Worm (Caenorhabditis elegans) whole organism, mixed stage, embryonic: ENCODE results near the gene jmjd-4.
A peak's percentile ranks its signal among the peaks of the same experiment; 100 is the strongest.

Experiments
- M03D4.4 ChIP-seq: sonication (generic microtip); optimal IDR thresholded peaks from 2 replicates; lab custom pipeline; 2017; ENCODE audit warnings: mild to moderate bottlenecking, missing genetic modification characterization, missing compliant biosample characterization
- bed-3 ChIP-seq: fragments of 200-800 bp; sonication (Bioruptor generic); optimal IDR thresholded peaks from 3 replicates; lab custom pipeline; 2018; ENCODE audit warnings: mild to moderate bottlenecking, missing genetic modification characterization, moderate library complexity, missing compliant biosample characterization
- blmp-1 ChIP-seq: fragments of 150-350 bp; optimal IDR thresholded peaks from 2 replicates; lab custom pipeline; 2014; ENCODE audit warnings: missing biosample characterization, missing genetic modification characterization
- ceh-39 ChIP-seq: fragments of 150-350 bp; optimal IDR thresholded peaks from 2 replicates; lab custom pipeline; 2014; ENCODE audit warnings: missing biosample characterization, missing genetic modification characterization
- ceh-43 ChIP-seq: fragments of 200-800 bp; sonication (Bioruptor generic); optimal IDR thresholded peaks from 2 replicates; lab custom pipeline; 2018; ENCODE audit warnings: mild to moderate bottlenecking, missing genetic modification characterization, moderate library complexity, missing compliant biosample characterization
- ces-1 ChIP-seq: fragments of 150-350 bp; optimal IDR thresholded peaks from 2 replicates; lab custom pipeline; 2014; ENCODE audit warnings: missing biosample characterization, missing genetic modification reagents, missing genetic modification characterization
- cnd-1 ChIP-seq: fragments of 200-800 bp; sonication (Bioruptor generic); optimal IDR thresholded peaks from 2 replicates; lab custom pipeline; 2018; ENCODE audit warnings: mild to moderate bottlenecking, missing genetic modification characterization, missing compliant biosample characterization
- drap-1 ChIP-seq: fragments of 200-800 bp; sonication (Bioruptor generic); optimal IDR thresholded peaks from 3 replicates; lab custom pipeline; 2018; ENCODE audit warnings: mild to moderate bottlenecking, missing genetic modification characterization, missing compliant biosample characterization
- elt-1 ChIP-seq: sonication (generic microtip); optimal IDR thresholded peaks from 2 replicates; lab custom pipeline; 2017; ENCODE audit warnings: missing genetic modification characterization, mild to moderate bottlenecking, missing compliant biosample characterization, antibody characterized with exemption, moderate library complexity, borderline replicate concordance; ENCODE audit not compliant: insufficient read depth
- elt-3 ChIP-seq: fragments of 150-350 bp; optimal IDR thresholded peaks from 2 replicates; lab custom pipeline; 2014; ENCODE audit warnings: missing biosample characterization, missing genetic modification characterization
- flh-1 ChIP-seq: fragments of 200-800 bp; sonication (Bioruptor generic); optimal IDR thresholded peaks from 2 replicates; lab custom pipeline; 2018; ENCODE audit warnings: mild to moderate bottlenecking, missing genetic modification characterization, moderate library complexity, missing compliant biosample characterization
- ham-2 ChIP-seq: fragments of 200-800 bp; sonication (Bioruptor generic); optimal IDR thresholded peaks from 2 replicates; lab custom pipeline; 2018; ENCODE audit warnings: mild to moderate bottlenecking, missing genetic modification characterization, missing compliant biosample characterization
- hlh-1 ChIP-seq: fragments of 150-350 bp; optimal IDR thresholded peaks from 2 replicates; lab custom pipeline; 2014; ENCODE audit warnings: missing biosample characterization, missing genetic modification reagents, missing genetic modification characterization
- lin-13 ChIP-seq: fragments of 150-350 bp; optimal IDR thresholded peaks from 2 replicates; lab custom pipeline; 2014; ENCODE audit warnings: missing biosample characterization, missing genetic modification characterization
- lin-32 ChIP-seq: fragments of 200-800 bp; sonication (Bioruptor generic); optimal IDR thresholded peaks from 2 replicates; lab custom pipeline; 2018; ENCODE audit warnings: mild to moderate bottlenecking, missing genetic modification characterization, missing compliant biosample characterization
- lsy-2 ChIP-seq: fragments of 150-350 bp; optimal IDR thresholded peaks from 2 replicates; lab custom pipeline; 2014; ENCODE audit warnings: missing biosample characterization, missing genetic modification characterization
- mab-5 ChIP-seq: fragments of 150-350 bp; optimal IDR thresholded peaks from 2 replicates; lab custom pipeline; 2014; ENCODE audit warnings: missing biosample characterization, missing genetic modification characterization
- mep-1 ChIP-seq: fragments of 150-350 bp; optimal IDR thresholded peaks from 2 replicates; lab custom pipeline; 2017; ENCODE audit warnings: missing biosample characterization, missing genetic modification reagents, missing genetic modification characterization, inconsistent platforms
- nhr-12 ChIP-seq: fragments of 150-350 bp; optimal IDR thresholded peaks from 2 replicates; lab custom pipeline; 2014; ENCODE audit warnings: missing biosample characterization, missing genetic modification characterization
- nhr-237 ChIP-seq: fragments of 150-350 bp; optimal IDR thresholded peaks from 2 replicates; lab custom pipeline; 2014; ENCODE audit warnings: missing biosample characterization, missing genetic modification characterization
- nhr-28 ChIP-seq: fragments of 150-350 bp; optimal IDR thresholded peaks from 2 replicates; lab custom pipeline; 2014; ENCODE audit warnings: missing biosample characterization, missing genetic modification characterization
- nhr-76 ChIP-seq: sonication (generic microtip); optimal IDR thresholded peaks from 2 replicates; lab custom pipeline; 2017; ENCODE audit warnings: missing biosample characterization, missing genetic modification characterization
- pha-4 ChIP-seq: fragments of 150-350 bp; optimal IDR thresholded peaks from 2 replicates; lab custom pipeline; 2018; ENCODE audit warnings: missing biosample characterization, missing genetic modification reagents, missing genetic modification characterization
- sem-2 ChIP-seq: fragments of 200-800 bp; sonication (Bioruptor generic); optimal IDR thresholded peaks from 2 replicates; lab custom pipeline; 2018; ENCODE audit warnings: mild to moderate bottlenecking, missing genetic modification characterization, missing compliant biosample characterization
- snpc-4 ChIP-seq: fragments of 150-350 bp; optimal IDR thresholded peaks from 2 replicates; lab custom pipeline; 2014; ENCODE audit warnings: missing biosample characterization, missing genetic modification characterization
- sptf-1 ChIP-seq: sonication (generic microtip); optimal IDR thresholded peaks from 2 replicates; lab custom pipeline; 2017; ENCODE audit warnings: mild to moderate bottlenecking, missing genetic modification characterization, moderate library complexity, missing compliant biosample characterization
- unc-120 ChIP-seq: sonication (generic microtip); optimal IDR thresholded peaks from 2 replicates; lab custom pipeline; 2017; ENCODE audit warnings: missing genetic modification characterization, missing compliant biosample characterization; ENCODE audit not compliant: poor library complexity, severe bottlenecking
- unc-39 ChIP-seq: fragments of 150-350 bp; optimal IDR thresholded peaks from 2 replicates; lab custom pipeline; 2014; ENCODE audit warnings: missing biosample characterization, missing genetic modification characterization
- ztf-11 ChIP-seq: fragments of 150-350 bp; optimal IDR thresholded peaks from 2 replicates; lab custom pipeline; 2014; ENCODE audit warnings: missing biosample characterization, missing genetic modification characterization

Gene jmjd-4

DNA sequence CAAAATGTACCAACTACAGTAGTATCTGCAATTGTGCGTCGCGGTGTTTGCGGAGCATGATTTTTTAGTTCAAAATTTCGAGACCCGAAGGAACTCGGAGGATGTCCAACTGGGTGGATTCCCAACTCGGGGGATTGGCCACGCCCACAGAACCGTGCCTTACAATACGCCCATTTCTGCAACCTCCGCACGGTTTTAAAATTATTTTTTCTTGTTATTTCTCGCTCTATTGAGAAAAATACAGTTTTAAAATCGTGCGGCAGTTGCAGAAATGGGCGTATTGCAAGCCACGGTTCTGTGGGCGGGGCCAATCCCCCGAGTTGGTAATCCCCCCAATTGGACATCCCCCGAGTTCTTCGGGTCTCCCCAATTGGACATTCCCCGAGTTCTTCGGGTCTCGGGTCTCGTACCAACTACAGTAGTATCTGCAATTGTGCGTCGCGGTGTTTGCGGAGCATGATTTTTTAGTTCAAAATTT lies 13.6 kb downstream of the jmjd-4 start:
- TF ChIP-seq lsy-2 (tag; lab: Kevin White, UChicago), result peak; percentile 1
- TF ChIP-seq, all 35 proteins: peak for 1; not testable (repeated sequence) for 34

DNA sequence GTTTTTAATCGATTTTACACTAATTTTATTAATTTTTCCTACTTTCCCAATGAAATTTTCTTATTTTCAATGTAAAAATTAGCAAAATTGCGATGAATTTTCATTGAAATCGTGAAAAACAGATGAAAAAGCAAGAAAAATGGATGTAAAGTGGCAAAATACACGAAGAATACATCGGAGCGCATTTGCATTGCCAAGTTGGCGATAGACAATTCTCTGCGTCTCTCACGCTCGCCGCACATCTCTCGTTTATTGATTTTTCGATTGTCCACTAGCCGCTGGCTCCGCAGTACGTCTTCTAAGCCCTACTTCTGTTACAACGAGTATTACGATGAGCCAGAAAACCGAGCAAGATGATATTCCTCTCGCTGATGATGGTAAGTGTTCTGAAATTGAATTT lies 15.1 kb downstream of the jmjd-4 start, which contains the start of gene unc-69:
Gene unc-69 (plus strand): TSS at position 185 of the 400 bp plus-strand sequence.
- no peak for TF ChIP-seq cnd-1
- TF ChIP-seq pha-4 (tag; lab: Kevin White, UChicago), result peak; percentile 69
- peak; percentile 30 for TF ChIP-seq mep-1 (tag; lab: Kevin White, UChicago)
- peak; percentile 21 for TF ChIP-seq lin-13 (tag; lab: Kevin White, UChicago)
- peak; percentile 44 for TF ChIP-seq hlh-1
- TF ChIP-seq lsy-2 (tag; lab: Kevin White, UChicago), result peak; percentile 46
- no peak for TF ChIP-seq mab-5 (tag; lab: Kevin White, UChicago)
- peak; percentile 21 for TF ChIP-seq unc-120 (tag; lab: Kevin White, UChicago)
- TF ChIP-seq ces-1 (GFP tag; lab: Kevin White, UChicago), result peak; percentile 60
- no peak for TF ChIP-seq M03D4.4

DNA sequence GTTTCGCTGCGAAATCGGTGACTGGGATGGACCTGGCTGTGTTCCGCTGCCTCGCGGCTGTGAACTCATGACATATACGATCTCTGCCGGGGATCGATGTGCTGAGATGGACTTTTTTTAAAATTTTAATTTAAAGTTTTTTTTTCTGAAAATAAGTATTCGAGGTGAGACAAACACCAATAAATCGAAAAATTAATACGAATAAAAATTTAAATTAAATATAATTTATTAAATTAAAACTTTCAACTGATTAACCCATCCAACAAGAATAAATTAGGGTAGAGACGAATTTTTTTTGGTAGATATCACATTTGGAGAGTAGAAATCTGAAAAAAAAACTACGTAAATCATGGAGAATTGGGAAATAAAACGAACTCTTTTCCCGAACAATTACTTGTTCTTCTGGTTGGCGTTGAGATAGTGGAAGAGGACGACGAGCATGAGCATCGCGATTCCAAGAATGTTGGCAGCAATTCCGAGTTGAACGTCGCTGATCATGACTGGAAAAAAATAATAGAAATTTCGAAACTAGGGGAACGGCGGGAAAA lies 15.7 kb downstream of the jmjd-4 start, which contains the start of the genes unc-50 and ostf-4:
Gene unc-50 (minus strand): TSS at position 101 of the 548 bp plus-strand sequence.
Gene ostf-4 (minus strand): TSS at position 498 of the 548 bp plus-strand sequence.
- no peak for TF ChIP-seq nhr-237 (tag; lab: Kevin White, UChicago)
- no peak for TF ChIP-seq snpc-4
- no peak for TF ChIP-seq drap-1 (GFP tag; lab: Kevin White, UChicago)
- no peak for TF ChIP-seq lin-32 (GFP tag; lab: Kevin White, UChicago)
- TF ChIP-seq elt-3 (tag; lab: Kevin White, UChicago), result no peak
- TF ChIP-seq unc-120 (tag; lab: Kevin White, UChicago), result no peak
- no peak for TF ChIP-seq elt-1 (tag; lab: Kevin White, UChicago)
- TF ChIP-seq nhr-28, result no peak
- no peak for TF ChIP-seq flh-1 (GFP tag; lab: Kevin White, UChicago)
- no peak for TF ChIP-seq blmp-1 (tag; lab: Kevin White, UChicago)
- TF ChIP-seq ham-2 (GFP tag; lab: Kevin White, UChicago), result no peak
- TF ChIP-seq ztf-11 (tag; lab: Kevin White, UChicago), result no peak
- no peak for TF ChIP-seq nhr-76 (tag; lab: Kevin White, UChicago)
- TF ChIP-seq, all 35 proteins: peak for 0

DNA sequence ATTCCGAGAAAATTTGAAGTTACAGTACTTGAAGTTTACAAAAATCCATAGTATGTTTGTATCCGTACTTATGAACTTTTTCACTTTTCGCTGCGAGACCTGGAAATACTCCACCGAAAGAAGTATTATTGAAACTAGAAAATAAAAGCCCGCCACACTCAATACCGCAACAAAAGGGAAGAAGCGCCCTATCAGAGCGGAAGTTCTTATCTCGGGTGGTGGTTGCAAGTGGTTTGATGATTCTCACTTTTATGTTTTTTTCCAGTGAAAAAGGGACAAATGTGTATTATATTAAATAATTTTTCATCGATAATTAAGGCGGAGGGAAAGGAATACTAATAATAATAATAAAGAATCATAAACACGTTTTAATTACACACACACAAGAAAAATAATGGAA lies 19.6 kb downstream of the jmjd-4 start:
- TF ChIP-seq mep-1 (tag; lab: Kevin White, UChicago) (no peak), bed-3 (GFP tag; lab: Kevin White, UChicago) (no peak), ceh-39 (no peak), hlh-1 (no peak), unc-120 (tag; lab: Kevin White, UChicago) (no peak)
- TF ChIP-seq, all 35 proteins: peak for 0

DNA sequence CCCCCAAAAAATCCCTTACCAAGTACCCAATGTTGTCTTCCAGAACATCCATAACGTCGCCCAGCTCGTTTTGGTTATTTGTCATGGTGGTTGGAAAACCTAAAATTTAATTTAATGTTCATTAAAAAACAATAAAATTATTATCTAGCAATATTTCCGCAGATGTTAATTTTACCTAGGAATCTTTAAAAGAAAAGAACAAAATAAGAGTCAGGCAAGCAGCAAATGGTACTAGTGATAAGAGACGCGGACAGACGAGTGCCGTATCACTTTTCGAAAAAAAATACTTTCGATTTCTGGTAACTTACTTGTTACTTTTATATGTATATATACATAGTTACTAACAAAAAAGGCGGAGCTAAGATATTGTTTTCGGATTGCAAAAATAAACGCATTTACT lies 22.8 kb downstream of the jmjd-4 start, which contains the start of gene T07A5.7:
Gene T07A5.7 (minus strand): TSS at position 101 of the 400 bp plus-strand sequence.
- TF ChIP-seq bed-3 (GFP tag; lab: Kevin White, UChicago) (no peak), unc-39 (tag; lab: Kevin White, UChicago) (no peak), ces-1 (GFP tag; lab: Kevin White, UChicago) (no peak), sem-2 (no peak), ceh-43 (GFP tag; lab: Kevin White, UChicago) (no peak), ztf-11 (tag; lab: Kevin White, UChicago) (no peak), nhr-12 (tag; lab: Kevin White, UChicago) (no peak), elt-3 (tag; lab: Kevin White, UChicago) (no peak), lin-13 (tag; lab: Kevin White, UChicago) (no peak), cnd-1 (no peak), nhr-28 (no peak), ham-2 (GFP tag; lab: Kevin White, UChicago) (no peak), hlh-1 (no peak), sptf-1 (no peak)
